Worm (Caenorhabditis elegans) whole organism, L4 larva: ENCODE data around the gene F37C12.18.

Experiments used
- F10B5.3 ChIP-seq: sonication (generic microtip); optimal IDR thresholded peaks from 2 replicates; lab custom pipeline; 2016; ENCODE audit warnings: mild to moderate bottlenecking, missing genetic modification characterization, missing compliant biosample characterization
- R02D3.7 ChIP-seq: fragments of 150-350 bp; sonication (generic microtip); optimal IDR thresholded peaks from 3 replicates; lab custom pipeline; 2014; ENCODE audit warnings: missing biosample characterization, missing genetic modification characterization
- T26A8.4 ChIP-seq: fragments of 200-800 bp; sonication (Bioruptor generic); IDR thresholded peaks from 2 replicates; pipeline ENCODE4 v1.3.6; 2022; ENCODE audit warnings: missing genetic modification characterization, missing compliant biosample characterization
- arid-1 ChIP-seq: fragments of 200-800 bp; sonication (Bioruptor generic); conservative IDR thresholded peaks from 2 replicates; pipeline ENCODE4 v1.3.6; 2022; ENCODE audit warnings: missing genetic modification reagents, missing genetic modification characterization, missing compliant biosample characterization
- attf-4 ChIP-seq: sonication (generic microtip); optimal IDR thresholded peaks from 3 replicates; lab custom pipeline; 2017; ENCODE audit warnings: missing biosample characterization, missing genetic modification characterization
- ceh-44 ChIP-seq: fragments of 200-800 bp; sonication (Bioruptor generic); IDR thresholded peaks from 2 replicates; pipeline ENCODE4 v1.3.6; 2022; ENCODE audit warnings: missing genetic modification reagents, missing genetic modification characterization, missing compliant biosample characterization
- ceh-62 ChIP-seq: sonication (generic microtip); optimal IDR thresholded peaks from 2 replicates; lab custom pipeline; 2017; ENCODE audit warnings: missing biosample characterization, missing genetic modification characterization
- ces-1 ChIP-seq: fragments of 150-350 bp; sonication (generic microtip); optimal IDR thresholded peaks from 4 replicates; lab custom pipeline; 2014; ENCODE audit warnings: missing biosample characterization, missing genetic modification reagents, missing genetic modification characterization
- daf-19 ChIP-seq: fragments of 200-800 bp; sonication (Bioruptor generic); conservative IDR thresholded peaks from 2 replicates; pipeline ENCODE4 v1.3.6; 2022; ENCODE audit warnings: missing genetic modification characterization, missing compliant biosample characterization
- dmd-9 ChIP-seq: fragments of 200-800 bp; sonication (Bioruptor generic); IDR thresholded peaks from 2 replicates; pipeline ENCODE4 v1.3.6; 2022; ENCODE audit warnings: missing genetic modification reagents, missing genetic modification characterization, missing compliant biosample characterization
- dpl-1 ChIP-seq: fragments of 150-350 bp; optimal IDR thresholded peaks from 2 replicates; lab custom pipeline; 2014; ENCODE audit warnings: missing biosample characterization, missing genetic modification reagents, missing genetic modification characterization
- egl-43 ChIP-seq: fragments of 200-800 bp; sonication (Bioruptor generic); IDR thresholded peaks from 2 replicates; pipeline ENCODE4 v1.3.6; 2022; ENCODE audit warnings: missing genetic modification reagents, missing genetic modification characterization, missing compliant biosample characterization
- fkh-10 ChIP-seq: fragments of 150-350 bp; optimal IDR thresholded peaks from 2 replicates; lab custom pipeline; 2014; ENCODE audit warnings: missing biosample characterization, missing genetic modification reagents, missing genetic modification characterization
- fos-1 ChIP-seq: fragments of 150-350 bp; optimal IDR thresholded peaks from 2 replicates; lab custom pipeline; 2014; ENCODE audit warnings: missing biosample characterization, missing genetic modification characterization
- hlh-11 ChIP-seq: fragments of 200-800 bp; sonication (Bioruptor generic); optimal IDR thresholded peaks from 2 replicates; lab custom pipeline; 2018; ENCODE audit warnings: mild to moderate bottlenecking, missing genetic modification characterization, missing compliant biosample characterization
- hlh-30 ChIP-seq: sonication (generic microtip); optimal IDR thresholded peaks from 2 replicates; lab custom pipeline; 2017; ENCODE audit warnings: antibody characterized with exemption, mild to moderate bottlenecking, missing genetic modification characterization, missing compliant biosample characterization; ENCODE audit not compliant: insufficient read depth
- jun-1 ChIP-seq: fragments of 150-350 bp; optimal IDR thresholded peaks from 2 replicates; lab custom pipeline; 2014; ENCODE audit warnings: missing biosample characterization, missing genetic modification reagents, missing genetic modification characterization
- lim-7 ChIP-seq: fragments of 200-800 bp; sonication (Bioruptor generic); IDR thresholded peaks from 2 replicates; pipeline ENCODE4 v1.3.6; 2022; ENCODE audit warnings: missing genetic modification characterization, missing compliant biosample characterization
- lin-13 ChIP-seq: fragments of 150-350 bp; optimal IDR thresholded peaks from 2 replicates; lab custom pipeline; 2014; ENCODE audit warnings: missing biosample characterization, missing genetic modification reagents, missing genetic modification characterization
- lin-29 ChIP-seq: fragments of 200-800 bp; sonication (Bioruptor generic); IDR thresholded peaks from 2 replicates; pipeline ENCODE4 v1.3.6; 2022; ENCODE audit warnings: missing genetic modification reagents, missing genetic modification characterization, missing compliant biosample characterization
- lin-39 ChIP-seq: fragments of 150-350 bp; optimal IDR thresholded peaks from 2 replicates; lab custom pipeline; 2014; ENCODE audit warnings: missing biosample characterization, missing genetic modification reagents, missing genetic modification characterization
- lir-3 ChIP-seq: sonication (generic microtip); optimal IDR thresholded peaks from 2 replicates; lab custom pipeline; 2016; ENCODE audit warnings: mild to moderate bottlenecking, missing genetic modification characterization, missing compliant biosample characterization
- madf-5 ChIP-seq, 2 experiments: fragments of 200-800 bp; sonication (Bioruptor generic); IDR thresholded peaks; 2 replicates each; pipeline ENCODE4 v1.3.6; 2022; ENCODE audit warnings: missing compliant biosample characterization in 2 of 2, missing genetic modification characterization in 2 of 2
- madf-9 ChIP-seq: fragments of 200-800 bp; sonication (Bioruptor generic); conservative IDR thresholded peaks from 2 replicates; pipeline ENCODE4 v1.3.6; 2022; ENCODE audit warnings: missing genetic modification reagents, missing genetic modification characterization, missing compliant biosample characterization
- mdt-29 ChIP-seq: fragments of 200-800 bp; sonication (Bioruptor generic); IDR thresholded peaks from 2 replicates; pipeline ENCODE4 v1.3.6; 2022; ENCODE audit warnings: missing genetic modification reagents, missing genetic modification characterization, missing compliant biosample characterization
- mep-1 ChIP-seq: fragments of 150-350 bp; sonication (generic microtip); optimal IDR thresholded peaks from 3 replicates; lab custom pipeline; 2014; ENCODE audit warnings: missing biosample characterization, missing genetic modification characterization
- mes-2 ChIP-seq: sonication (generic microtip); optimal IDR thresholded peaks from 2 replicates; lab custom pipeline; 2016; ENCODE audit warnings: missing genotype, mild to moderate bottlenecking, missing genetic modification characterization, missing compliant biosample characterization; ENCODE audit not compliant: poor library complexity, severe bottlenecking
- mxl-3 ChIP-seq: fragments of 200-800 bp; sonication (Bioruptor generic); optimal IDR thresholded peaks from 2 replicates; lab custom pipeline; 2018; ENCODE audit warnings: mild to moderate bottlenecking, missing genetic modification characterization, missing compliant biosample characterization
- nhr-10 ChIP-seq: fragments of 150-350 bp; optimal IDR thresholded peaks from 2 replicates; lab custom pipeline; 2014; ENCODE audit warnings: missing biosample characterization, missing genetic modification characterization
- nhr-11 ChIP-seq: fragments of 150-350 bp; optimal IDR thresholded peaks from 2 replicates; lab custom pipeline; 2014; ENCODE audit warnings: missing biosample characterization, missing genetic modification characterization
- nhr-111 ChIP-seq: fragments of 200-800 bp; sonication (Bioruptor generic); optimal IDR thresholded peaks from 2 replicates; lab custom pipeline; 2018; ENCODE audit warnings: mild to moderate bottlenecking, missing genetic modification characterization, missing compliant biosample characterization
- nhr-237 ChIP-seq: sonication (generic microtip); optimal IDR thresholded peaks from 2 replicates; lab custom pipeline; 2017; ENCODE audit warnings: missing biosample characterization, missing genetic modification characterization
- nhr-28 ChIP-seq: fragments of 150-350 bp; optimal IDR thresholded peaks from 2 replicates; lab custom pipeline; 2014; ENCODE audit warnings: missing biosample characterization, missing genetic modification characterization
- pha-4 ChIP-seq, 2 experiments: fragments of 150-350 bp in 1 of 2; fragments of 200-800 bp in 1 of 2; sonication (Bioruptor generic) in 1 of 2; IDR thresholded peaks in 1 of 2; optimal IDR thresholded peaks in 1 of 2; 2 replicates each; pipeline versions ENCODE4 v1.3.6 to Lab custom; 2014 to 2022; ENCODE audit warnings: missing genetic modification characterization in 2 of 2, missing genetic modification reagents in 2 of 2, missing biosample characterization in 1 of 2, missing compliant biosample characterization in 1 of 2
- pqm-1 ChIP-seq: sonication (generic microtip); optimal IDR thresholded peaks from 2 replicates; lab custom pipeline; 2017; ENCODE audit warnings: missing biosample characterization, missing genetic modification characterization
- sdz-12 ChIP-seq: fragments of 200-800 bp; sonication (Bioruptor generic); optimal IDR thresholded peaks from 2 replicates; lab custom pipeline; 2018; ENCODE audit warnings: mild to moderate bottlenecking, missing genetic modification characterization, missing compliant biosample characterization
- skn-1 ChIP-seq: fragments of 150-350 bp; optimal IDR thresholded peaks from 2 replicates; lab custom pipeline; 2014; ENCODE audit warnings: missing biosample characterization, missing genetic modification characterization
- snpc-1.2 ChIP-seq: fragments of 200-800 bp; sonication (Bioruptor generic); IDR thresholded peaks from 2 replicates; pipeline ENCODE4 v1.3.6; 2022; ENCODE audit warnings: missing genetic modification reagents, missing genetic modification characterization, missing compliant biosample characterization
- snpc-4 ChIP-seq: fragments of 150-350 bp; optimal IDR thresholded peaks from 2 replicates; lab custom pipeline; 2014; ENCODE audit warnings: missing biosample characterization, missing genetic modification characterization
- spr-1 ChIP-seq: sonication (generic microtip); optimal IDR thresholded peaks from 2 replicates; lab custom pipeline; 2016; ENCODE audit warnings: mild to moderate bottlenecking, missing genetic modification characterization, missing compliant biosample characterization
- spr-3 ChIP-seq: fragments of 200-800 bp; sonication (Bioruptor generic); optimal IDR thresholded peaks from 2 replicates; lab custom pipeline; 2018; ENCODE audit warnings: mild to moderate bottlenecking, missing genetic modification characterization, missing compliant biosample characterization
- tag-97 ChIP-seq: fragments of 200-800 bp; sonication (Bioruptor generic); IDR thresholded peaks from 2 replicates; pipeline ENCODE4 v1.3.6; 2022; ENCODE audit warnings: missing genetic modification characterization, missing compliant biosample characterization
- tra-1 ChIP-seq: fragments of 200-800 bp; sonication (Bioruptor generic); IDR thresholded peaks from 2 replicates; pipeline ENCODE4 v1.3.6; 2022; ENCODE audit warnings: missing genetic modification reagents, missing genetic modification characterization, missing compliant biosample characterization
- unc-130 ChIP-seq: sonication (generic microtip); optimal IDR thresholded peaks from 2 replicates; lab custom pipeline; 2016; ENCODE audit warnings: missing genetic modification reagents, missing genetic modification characterization, missing compliant biosample characterization
- vab-7 ChIP-seq: fragments of 200-800 bp; sonication (Bioruptor generic); IDR thresholded peaks from 2 replicates; pipeline ENCODE4 v1.3.6; 2022; ENCODE audit warnings: missing genetic modification reagents, missing genetic modification characterization, missing compliant biosample characterization
- zag-1 ChIP-seq: fragments of 150-350 bp; optimal IDR thresholded peaks from 2 replicates; lab custom pipeline; 2014; ENCODE audit warnings: missing biosample characterization, missing genetic modification characterization
- zfp-3 ChIP-seq: fragments of 200-800 bp; sonication (Bioruptor generic); conservative IDR thresholded peaks from 2 replicates; pipeline ENCODE4 v1.3.6; 2022; ENCODE audit warnings: missing genetic modification reagents, missing genetic modification characterization, missing compliant biosample characterization
- zip-11 ChIP-seq: fragments of 200-800 bp; sonication (Bioruptor generic); IDR thresholded peaks from 2 replicates; pipeline ENCODE4 v1.3.6; 2022; ENCODE audit warnings: missing genetic modification characterization, missing compliant biosample characterization

F37C12.18 gene

ce11 chrIII:7209721-7210120 is 14.5 kb upstream of the F37C12.18 start, which contains the start of gene R151.2 (continued):
- TF ChIP-seq egl-43: no peak
- TF ChIP-seq daf-19 (GFP tag; lab: Robert Waterston, UW): no peak
- no peak for TF ChIP-seq skn-1 (tag; lab: Kevin White, UChicago)
- no peak for TF ChIP-seq snpc-1.2 (GFP tag; lab: Robert Waterston, UW)
- TF ChIP-seq dmd-9 (GFP tag; lab: Robert Waterston, UW): no peak
- no peak for TF ChIP-seq nhr-237 (tag; lab: Kevin White, UChicago)
- no peak for TF ChIP-seq zag-1 (tag; lab: Kevin White, UChicago)
- no peak for TF ChIP-seq snpc-4 (tag; lab: Kevin White, UChicago)
- TF ChIP-seq madf-5 (GFP tag; IDR thresholded peaks at IDR 0.05; lab: Robert Waterston, UW): no peak
- no peak for TF ChIP-seq lin-13 (GFP tag; lab: Kevin White, UChicago)
- TF ChIP-seq fkh-10: no peak
- TF ChIP-seq nhr-111 (GFP tag; lab: Kevin White, UChicago): no peak
- TF ChIP-seq ces-1 (GFP tag; lab: Kevin White, UChicago): no peak
- TF ChIP-seq mep-1: no peak
- TF ChIP-seq lin-29 (GFP tag; lab: Robert Waterston, UW): no peak
- no peak for TF ChIP-seq tag-97 (GFP tag; lab: Robert Waterston, UW)
- no peak for TF ChIP-seq hlh-30 (tag; lab: Kevin White, UChicago)
- TF ChIP-seq pha-4 (GFP tag; IDR thresholded peaks at IDR 0.05; lab: Robert Waterston, UW): no peak
- TF ChIP-seq pha-4 (tag; optimal IDR thresholded peaks at IDR 0.05; lab: Kevin White, UChicago): no peak
- no peak for TF ChIP-seq ceh-62
- no peak for TF ChIP-seq zip-11 (GFP tag; lab: Robert Waterston, UW)
- no peak for TF ChIP-seq madf-9 (GFP tag; lab: Robert Waterston, UW)

ce11 chrIII:7207903-7208497 is 12.8 kb upstream of the F37C12.18 start, which contains the start of gene rpl-6:
TSS of gene rpl-6 (plus strand) at chrIII:7208447.
- TF ChIP-seq spr-1: peak; percentile 56
- TF ChIP-seq R02D3.7 (tag; lab: Kevin White, UChicago): no peak
- TF ChIP-seq F10B5.3 (tag; lab: Kevin White, UChicago): no peak
- no peak for TF ChIP-seq ceh-62
- TF ChIP-seq attf-4 (tag; lab: Kevin White, UChicago): no peak
- TF ChIP-seq lin-39: no peak
- no peak for TF ChIP-seq fos-1 (tag; lab: Kevin White, UChicago)
- peak; percentile 24; the same call in 1 of the 2 replicates for TF ChIP-seq pha-4 (GFP tag; IDR thresholded peaks at IDR 0.05; lab: Robert Waterston, UW)
- peak; percentile 86 for TF ChIP-seq pha-4 (tag; optimal IDR thresholded peaks at IDR 0.05; lab: Kevin White, UChicago)
- TF ChIP-seq snpc-1.2 (GFP tag; lab: Robert Waterston, UW): no peak
- TF ChIP-seq lin-13 (GFP tag; lab: Kevin White, UChicago): peak; percentile 77
- peak; percentile 20; the same call in 1 of the 2 replicates for TF ChIP-seq tra-1
- no peak for TF ChIP-seq jun-1 (tag; lab: Kevin White, UChicago)
- no peak for TF ChIP-seq pqm-1 (tag; lab: Kevin White, UChicago)
- TF ChIP-seq mdt-29 (GFP tag; lab: Robert Waterston, UW): no peak
- no peak for TF ChIP-seq sdz-12 (GFP tag; lab: Kevin White, UChicago)
- TF ChIP-seq nhr-11 (tag; lab: Kevin White, UChicago): peak; percentile 87
- TF ChIP-seq lim-7: 0 out of 2 replicates have a peak, but pooled peaks have one; percentile 17
- TF ChIP-seq dpl-1 (GFP tag; lab: Kevin White, UChicago): peak; percentile 88
- TF ChIP-seq arid-1 (GFP tag; lab: Robert Waterston, UW): peak; percentile 80
- 0 out of 2 replicates have a peak, but pooled peaks have one; percentile 32 for TF ChIP-seq ceh-44 (GFP tag; lab: Robert Waterston, UW)
- TF ChIP-seq hlh-11 (tag; lab: Kevin White, UChicago): peak; percentile 74
- TF ChIP-seq mxl-3 (GFP tag; lab: Kevin White, UChicago): peak; percentile 31
- TF ChIP-seq mes-2 (tag; lab: Kevin White, UChicago): peak; percentile 91
- TF ChIP-seq T26A8.4: peak; percentile 76
- TF ChIP-seq unc-130 (GFP tag; lab: Kevin White, UChicago): peak; percentile 41
- TF ChIP-seq skn-1 (tag; lab: Kevin White, UChicago): no peak
- no peak for TF ChIP-seq nhr-10 (tag; lab: Kevin White, UChicago)
- TF ChIP-seq spr-3: no peak
- no peak for TF ChIP-seq lir-3 (tag; lab: Kevin White, UChicago)
- no peak for TF ChIP-seq ces-1 (GFP tag; lab: Kevin White, UChicago)
- peak; percentile 66; the same call in 1 of the 2 replicates for TF ChIP-seq zfp-3 (GFP tag; lab: Robert Waterston, UW)
- peak; percentile 88 for TF ChIP-seq nhr-28 (tag; lab: Kevin White, UChicago)
- TF ChIP-seq vab-7 (GFP tag; lab: Robert Waterston, UW): no peak
